Fruit fly (Drosophila melanogaster): ENCODE data around the gene Whamy.

- no peak for TF ChIP-seq pan (optimal IDR thresholded peaks at IDR 0.05)
- no peak for TF ChIP-seq CG8478 (optimal IDR thresholded peaks at IDR 0.05)
- no peak for TF ChIP-seq psq (optimal IDR thresholded peaks at IDR 0.05)
- TF ChIP-seq Dll (optimal IDR thresholded peaks at IDR 0.05), result no peak
- TF ChIP-seq usp (GFP tag; optimal IDR thresholded peaks at IDR 0.05), result no peak
Observed at dm6 chr3R:9745442-9745841, 28.8 kb downstream of the Whamy start.
